Fruit fly (Drosophila melanogaster): ENCODE measurements around the gene CBP.

- TF ChIP-seq Hr78 (GFP tag; optimal IDR thresholded peaks at IDR 0.05), result no peak
- no peak for TF ChIP-seq Myc (optimal IDR thresholded peaks at IDR 0.05)
- no peak for TF ChIP-seq usp (GFP tag; optimal IDR thresholded peaks at IDR 0.05)
- TF ChIP-seq h (GFP tag; optimal IDR thresholded peaks at IDR 0.05), result no peak
These were observed 45.7 kb downstream of the CBP start, which contains the start of gene CG42781 for dm6 chrX:7382890-7383289.

Data from whole organism, wandering third instar larva.